Fruit fly (Drosophila melanogaster) whole organism, embryonic: ENCODE data around the gene Trf4-2.

Source experiments
- ATbp ChIP-seq: fragments of 200-800 bp; sonication (Bioruptor generic); optimal IDR thresholded peaks from 2 replicates; lab custom pipeline; 2017; ENCODE audit warnings: missing biosample characterization, mild to moderate bottlenecking, missing genetic modification characterization, missing genetic modification reagents
- Abd-B ChIP-seq: fragments of 200-800 bp; sonication (Bioruptor generic); optimal IDR thresholded peaks from 2 replicates; lab custom pipeline; 2018; ENCODE audit warnings: missing biosample characterization, mild to moderate bottlenecking, missing genetic modification characterization, moderate library complexity
- Aef1 ChIP-seq: fragments of 200-800 bp; sonication (Bioruptor generic); IDR thresholded peaks from 3 replicates; pipeline ENCODE4 v1.3.6; 2022; ENCODE audit warnings: missing biosample characterization, missing genetic modification characterization
- Atf3 ChIP-seq: fragments of 200-800 bp; sonication (Bioruptor generic); optimal IDR thresholded peaks from 3 replicates; lab custom pipeline; 2016; ENCODE audit warnings: missing biosample characterization, missing genetic modification characterization
- CG10267 ChIP-seq: fragments of 200-800 bp; sonication (Bioruptor generic); optimal IDR thresholded peaks from 2 replicates; lab custom pipeline; 2018; ENCODE audit warnings: missing biosample characterization, mild to moderate bottlenecking, missing genetic modification characterization, moderate library complexity
- CG10979 ChIP-seq: fragments of 200-800 bp; sonication (Bioruptor generic); optimal IDR thresholded peaks from 2 replicates; lab custom pipeline; 2018; ENCODE audit warnings: missing biosample characterization, mild to moderate bottlenecking, missing genetic modification characterization, moderate library complexity
- CG11504 ChIP-seq: fragments of 200-800 bp; sonication (Bioruptor generic); optimal IDR thresholded peaks from 3 replicates; lab custom pipeline; 2019; ENCODE audit warnings: missing biosample characterization, mild to moderate bottlenecking, missing genetic modification characterization, moderate library complexity
- CG12659 ChIP-seq: fragments of 200-800 bp; sonication (Bioruptor generic); optimal IDR thresholded peaks from 3 replicates; lab custom pipeline; 2017; ENCODE audit warnings: mild to moderate bottlenecking, missing biosample characterization, missing genetic modification reagents, missing genetic modification characterization
- CG15514 ChIP-seq: fragments of 200-800 bp; sonication (Bioruptor generic); optimal IDR thresholded peaks from 3 replicates; lab custom pipeline; 2017; ENCODE audit warnings: missing biosample characterization, missing genetic modification characterization, mild to moderate bottlenecking, moderate library complexity, missing genetic modification reagents
- CG15601 ChIP-seq: fragments of 200-800 bp; sonication (Bioruptor generic); optimal IDR thresholded peaks from 3 replicates; lab custom pipeline; 2019; ENCODE audit warnings: missing biosample characterization, mild to moderate bottlenecking, missing genetic modification characterization, moderate library complexity
- CG16813 ChIP-seq: fragments of 200-800 bp; sonication (Bioruptor generic); IDR thresholded peaks from 3 replicates; pipeline ENCODE4 v1.3.6; 2022; ENCODE audit warnings: missing biosample characterization, missing genetic modification characterization; ENCODE audit not compliant: partially characterized antibody
- CG18011 ChIP-seq: fragments of 200-800 bp; sonication (Bioruptor generic); optimal IDR thresholded peaks from 2 replicates; lab custom pipeline; 2017; ENCODE audit warnings: missing biosample characterization, missing genetic modification characterization, mild to moderate bottlenecking, moderate library complexity, missing genotype
- CG1832 ChIP-seq: fragments of 200-800 bp; sonication (Bioruptor generic); optimal IDR thresholded peaks from 2 replicates; lab custom pipeline; 2017; ENCODE audit warnings: missing biosample characterization, mild to moderate bottlenecking, missing genetic modification characterization, inconsistent platforms
- CG18764 ChIP-seq: fragments of 200-800 bp; sonication (Bioruptor generic); optimal IDR thresholded peaks from 3 replicates; lab custom pipeline; 2016; ENCODE audit warnings: missing biosample characterization, missing genetic modification characterization
- CG2120 ChIP-seq: fragments of 200-800 bp; sonication (Bioruptor generic); optimal IDR thresholded peaks from 3 replicates; lab custom pipeline; 2016; ENCODE audit warnings: missing biosample characterization, missing genetic modification characterization
- CG32767 ChIP-seq: fragments of 200-800 bp; sonication (Bioruptor generic); IDR thresholded peaks from 2 replicates; pipeline ENCODE4 v1.3.6; 2022; ENCODE audit warnings: missing biosample characterization, missing genetic modification characterization
- CG34224 ChIP-seq: fragments of 200-800 bp; sonication (Bioruptor generic); IDR thresholded peaks from 3 replicates; pipeline ENCODE4 v1.3.6; 2022; ENCODE audit warnings: missing biosample characterization, missing genetic modification characterization; ENCODE audit not compliant: partially characterized antibody
- CG34376 ChIP-seq: fragments of 200-800 bp; sonication (Bioruptor generic); optimal IDR thresholded peaks from 2 replicates; lab custom pipeline; 2018; ENCODE audit warnings: missing biosample characterization, mild to moderate bottlenecking, missing genetic modification characterization
- CG42726 ChIP-seq: fragments of 200-800 bp; sonication (Bioruptor generic); IDR thresholded peaks from 2 replicates; pipeline ENCODE4 v1.3.6; 2022; ENCODE audit warnings: missing biosample characterization, missing genetic modification characterization; ENCODE audit not compliant: partially characterized antibody
- CG4404 ChIP-seq: fragments of 200-800 bp; sonication (Bioruptor generic); IDR thresholded peaks from 2 replicates; pipeline ENCODE4 v1.3.6; 2022; ENCODE audit warnings: missing biosample characterization, missing genetic modification characterization
- CG4424 ChIP-seq: fragments of 200-800 bp; sonication (Bioruptor generic); optimal IDR thresholded peaks from 3 replicates; lab custom pipeline; 2016; ENCODE audit warnings: missing biosample characterization, missing genetic modification characterization
- CG6175 ChIP-seq: fragments of 200-800 bp; sonication (Bioruptor generic); IDR thresholded peaks from 3 replicates; pipeline ENCODE4 v1.3.6; 2022; ENCODE audit warnings: missing biosample characterization, missing genetic modification characterization
- CG6272 ChIP-seq: fragments of 200-800 bp; sonication (Bioruptor generic); IDR thresholded peaks from 2 replicates; pipeline ENCODE4 v1.3.6; 2022; ENCODE audit warnings: missing biosample characterization, missing genetic modification characterization
- CG6689 ChIP-seq: fragments of 200-800 bp; sonication (Bioruptor generic); IDR thresholded peaks from 2 replicates; pipeline ENCODE4 v1.3.6; 2022; ENCODE audit warnings: missing biosample characterization, missing genetic modification characterization
- CG9215 ChIP-seq: fragments of 200-800 bp; sonication (Bioruptor generic); IDR thresholded peaks from 2 replicates; pipeline ENCODE4 v1.3.6; 2022; ENCODE audit warnings: missing biosample characterization, missing genetic modification characterization
- CG9727 ChIP-seq: fragments of 200-800 bp; sonication (Bioruptor generic); optimal IDR thresholded peaks from 3 replicates; lab custom pipeline; 2017; ENCODE audit warnings: missing biosample characterization, mild to moderate bottlenecking, missing genetic modification characterization
- Doc3 ChIP-seq: fragments of 200-800 bp; sonication (Bioruptor generic); IDR thresholded peaks from 3 replicates; pipeline ENCODE4 v1.3.6; 2022; ENCODE audit warnings: missing biosample characterization, missing genetic modification characterization; ENCODE audit not compliant: partially characterized antibody
- Meics ChIP-seq: fragments of 200-800 bp; sonication (Bioruptor generic); optimal IDR thresholded peaks from 2 replicates; lab custom pipeline; 2017; ENCODE audit warnings: missing biosample characterization, mild to moderate bottlenecking, missing genetic modification characterization
- NC2β ChIP-seq: fragments of 200-800 bp; sonication (Bioruptor generic); optimal IDR thresholded peaks from 2 replicates; lab custom pipeline; 2016; ENCODE audit warnings: missing biosample characterization, missing genetic modification characterization
- Rx ChIP-seq: fragments of 200-800 bp; sonication (Bioruptor generic); IDR thresholded peaks from 2 replicates; pipeline ENCODE4 v1.3.6; 2022; ENCODE audit warnings: missing biosample characterization, missing genetic modification characterization
- Six4 ChIP-seq: fragments of 200-800 bp; sonication (Bioruptor generic); optimal IDR thresholded peaks from 2 replicates; lab custom pipeline; 2016; ENCODE audit warnings: missing biosample characterization, missing genetic modification characterization
- Usf ChIP-seq: fragments of 200-800 bp; sonication (Bioruptor generic); optimal IDR thresholded peaks from 2 replicates; lab custom pipeline; 2017; ENCODE audit warnings: missing genotype, missing biosample characterization, missing genetic modification characterization
- cg ChIP-seq: fragments of 200-800 bp; sonication (Bioruptor generic); optimal IDR thresholded peaks from 3 replicates; lab custom pipeline; 2019; ENCODE audit warnings: missing biosample characterization, mild to moderate bottlenecking, missing genetic modification characterization, moderate library complexity
- chn ChIP-seq: fragments of 200-800 bp; sonication (Bioruptor generic); optimal IDR thresholded peaks from 2 replicates; lab custom pipeline; 2016; ENCODE audit warnings: missing biosample characterization, missing genetic modification characterization
- gcm ChIP-seq: fragments of 200-800 bp; sonication (Bioruptor generic); optimal IDR thresholded peaks from 2 replicates; lab custom pipeline; 2019; ENCODE audit warnings: missing biosample characterization, mild to moderate bottlenecking, missing genetic modification characterization, moderate library complexity
- hkb ChIP-seq, 2 experiments: fragments of 200-800 bp in 1 of 2; fragments of >200 bp in 1 of 2; sonication (Bioruptor generic) in 1 of 2; IDR thresholded peaks in 1 of 2; optimal IDR thresholded peaks in 1 of 2; 2 replicates each; pipeline versions ENCODE4 v1.3.6 to Lab custom; 2017 to 2022; ENCODE audit warnings: missing biosample characterization in 1 of 2, missing genetic modification characterization in 1 of 2
- lov ChIP-seq, 2 experiments: fragments of 200-800 bp in 1 of 2; fragments of >200 bp in 1 of 2; sonication (Bioruptor generic) in 1 of 2; IDR thresholded peaks in 1 of 2; optimal IDR thresholded peaks in 1 of 2; 2 replicates in 1 of 2; 3 replicates in 1 of 2; pipeline versions ENCODE4 v1.3.6 to Lab custom; 2017 to 2022; ENCODE audit warnings: missing biosample characterization in 1 of 2, missing genetic modification characterization in 1 of 2
- mam ChIP-seq: fragments of 200-800 bp; sonication (Bioruptor generic); optimal IDR thresholded peaks from 3 replicates; lab custom pipeline; 2016; ENCODE audit warnings: missing biosample characterization, missing genetic modification characterization
- mirr ChIP-seq: fragments of 200-800 bp; sonication (Bioruptor generic); optimal IDR thresholded peaks from 3 replicates; lab custom pipeline; 2018; ENCODE audit warnings: missing biosample characterization, mild to moderate bottlenecking, missing genetic modification characterization
- mld ChIP-seq: fragments of 200-800 bp; sonication (Bioruptor generic); IDR thresholded peaks from 3 replicates; pipeline ENCODE4 v1.3.6; 2022; ENCODE audit warnings: missing biosample characterization, missing genetic modification characterization; ENCODE audit not compliant: partially characterized antibody
- salm ChIP-seq: fragments of 200-800 bp; sonication (Bioruptor generic); optimal IDR thresholded peaks from 2 replicates; lab custom pipeline; 2018; ENCODE audit warnings: missing biosample characterization, mild to moderate bottlenecking, missing genetic modification characterization
- sens ChIP-seq: fragments of 200-800 bp; sonication (Bioruptor generic); peaks from one replicate; lab custom pipeline; 2016; ENCODE audit warnings: missing biosample characterization, missing genetic modification characterization
- so ChIP-seq: fragments of 200-800 bp; sonication (Bioruptor generic); IDR thresholded peaks from 3 replicates; pipeline ENCODE4 v1.3.6; 2022; ENCODE audit warnings: missing biosample characterization, missing genetic modification characterization
- ssp ChIP-seq: fragments of 200-800 bp; sonication (Bioruptor generic); IDR thresholded peaks from 2 replicates; pipeline ENCODE4 v1.3.6; 2022; ENCODE audit warnings: missing biosample characterization, missing genetic modification characterization
- tup ChIP-seq: fragments of 200-800 bp; sonication (Bioruptor generic); optimal IDR thresholded peaks from 2 replicates; lab custom pipeline; 2016; ENCODE audit warnings: missing biosample characterization, mild to moderate bottlenecking, missing genetic modification characterization, moderate library complexity
- unc-4 ChIP-seq: fragments of 200-800 bp; sonication (Bioruptor generic); IDR thresholded peaks from 2 replicates; pipeline ENCODE4 v1.3.6; 2022; ENCODE audit warnings: missing biosample characterization, missing genetic modification characterization; ENCODE audit not compliant: partially characterized antibody

The Trf4-2 gene

dm6 chr3R:24917814-24918636 lies 7.0 kb upstream of the Trf4-2 start, which contains the start of the genes PIG-S, sud1 and CG11168 (continued):
- no peak for TF ChIP-seq mam (GFP tag; lab: Kevin White, UChicago)
- TF ChIP-seq CG34376 (GFP tag; lab: Kevin White, UChicago): peak; percentile 32
- TF ChIP-seq mirr: no peak
- no peak for TF ChIP-seq CG1832 (GFP tag; lab: Kevin White, UChicago)
- peak; percentile 68 for TF ChIP-seq CG9727 (GFP tag; lab: Kevin White, UChicago)
- no peak for TF ChIP-seq tup (GFP tag; lab: Kevin White, UChicago)
- 0 out of 3 replicates have a peak, but pooled peaks have one; percentile 54 for TF ChIP-seq so
- TF ChIP-seq CG34224 (GFP tag; lab: Robert Waterston, UW): peak; percentile 93
- TF ChIP-seq CG15601 (tag; lab: Kevin White, UChicago): no peak
- TF ChIP-seq gcm (GFP tag; lab: Kevin White, UChicago): no peak
- TF ChIP-seq Abd-B (GFP tag; lab: Kevin White, UChicago): peak; percentile 72
- 0 out of 2 replicates have a peak, but pooled peaks have one; percentile 28 for TF ChIP-seq CG32767 (GFP tag; lab: Robert Waterston, UW)
- no peak for TF ChIP-seq hkb (optimal IDR thresholded peaks at IDR 0.05; lab: Kevin White, UChicago)
- TF ChIP-seq hkb (GFP tag; IDR thresholded peaks at IDR 0.05; lab: Robert Waterston, UW): 0 out of 2 replicates have a peak, but pooled peaks have one; percentile 11
- no peak for TF ChIP-seq NC2β (GFP tag; lab: Kevin White, UChicago)
- no peak for TF ChIP-seq sens (GFP tag; lab: Kevin White, UChicago)
- TF ChIP-seq CG16813 (GFP tag; lab: Robert Waterston, UW): peak; percentile 95
- TF ChIP-seq unc-4 (GFP tag; lab: Robert Waterston, UW): peak; percentile 93
- peak; percentile 25 for TF ChIP-seq Six4
- 0 out of 2 replicates have a peak, but pooled peaks have one; percentile 42 for TF ChIP-seq CG42726 (GFP tag; lab: Robert Waterston, UW)
- TF ChIP-seq CG4404 (GFP tag; lab: Robert Waterston, UW): peak; percentile 58; the same call in 1 of the 2 replicates
- TF ChIP-seq CG6272 (GFP tag; lab: Robert Waterston, UW): peak; percentile 59
- peak; percentile 68 for TF ChIP-seq Aef1 (GFP tag; lab: Robert Waterston, UW)
- TF ChIP-seq CG2120: peak; percentile 48
- TF ChIP-seq CG10267: peak; percentile 72
- TF ChIP-seq CG18764: peak; percentile 34
- peak; percentile 53 for TF ChIP-seq CG4424
- TF ChIP-seq CG15514 (GFP tag; lab: Kevin White, UChicago): peak; percentile 66
- peak; percentile 49 for TF ChIP-seq Usf (GFP tag; lab: Kevin White, UChicago)
- TF ChIP-seq salm (tag; lab: Kevin White, UChicago): peak; percentile 17
- TF ChIP-seq ATbp: peak; percentile 28
- TF ChIP-seq CG9215 (GFP tag; lab: Robert Waterston, UW): peak; percentile 69
- no peak for TF ChIP-seq chn
- TF ChIP-seq CG11504 (tag; lab: Kevin White, UChicago): no peak
- TF ChIP-seq ssp: peak; percentile 54; the same call in 1 of the 2 replicates
- TF ChIP-seq CG10979: peak; percentile 57
- TF ChIP-seq cg: no peak
- peak; percentile 69; the same call in 2 of the 3 replicates for TF ChIP-seq mld (GFP tag; lab: Robert Waterston, UW)
- TF ChIP-seq CG6689 (GFP tag; lab: Robert Waterston, UW): 0 out of 2 replicates have a peak, but pooled peaks have one; percentile 24
- TF ChIP-seq CG18011: no peak
- peak; percentile 65 for TF ChIP-seq CG12659 (GFP tag; lab: Kevin White, UChicago)
- TF ChIP-seq Meics: peak; percentile 65
- TF ChIP-seq Rx: peak; percentile 35
- TF ChIP-seq lov (optimal IDR thresholded peaks at IDR 0.05; lab: Kevin White, UChicago): no peak
- TF ChIP-seq lov (GFP tag; IDR thresholded peaks at IDR 0.05; lab: Robert Waterston, UW): 0 out of 3 replicates have a peak, but pooled peaks have one; percentile 23
- peak; percentile 29 for TF ChIP-seq Atf3 (GFP tag; lab: Kevin White, UChicago)
- TF ChIP-seq CG6175: no peak
- peak; percentile 96 for TF ChIP-seq Doc3 (GFP tag; lab: Robert Waterston, UW)
